Fruit fly (Drosophila melanogaster): Measurements from ENCODE around the gene ssp.

Gene ssp

DNA sequence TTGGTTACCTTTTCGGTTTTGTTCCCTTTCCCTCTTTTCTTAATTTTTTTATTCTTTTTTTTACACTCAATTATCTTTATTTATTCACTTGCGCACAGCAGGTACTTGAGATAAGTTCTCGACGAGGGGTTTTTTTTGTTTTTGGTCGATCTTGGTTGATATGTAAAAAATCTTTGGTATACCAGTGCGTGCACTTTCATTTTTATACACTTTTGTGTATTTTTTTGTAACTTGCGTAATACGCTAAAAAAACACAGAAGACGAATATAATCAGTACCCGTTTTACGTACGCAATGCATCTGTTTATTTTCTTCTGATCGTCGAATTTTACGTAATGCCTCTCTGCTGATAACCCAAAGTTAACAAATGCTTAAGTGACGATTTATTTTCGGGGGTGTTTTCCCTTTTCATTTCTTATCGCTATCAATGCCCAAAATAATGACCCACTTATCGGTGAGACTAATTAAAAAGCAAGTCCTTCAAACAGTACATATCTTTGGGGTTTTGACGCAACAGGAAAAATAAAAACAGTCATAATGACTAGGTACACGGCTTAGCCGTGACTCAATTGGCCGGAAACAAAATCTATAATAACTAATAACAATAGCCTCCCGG lies 38.6 kb upstream of the ssp start:
- TF ChIP-seq Sox102F (GFP tag; optimal IDR thresholded peaks at IDR 0.05) = peak; percentile 25
- TF ChIP-seq svp (GFP tag) = peak; percentile 22
- no peak for TF ChIP-seq Lpt (GFP tag; optimal IDR thresholded peaks at IDR 0.05)
- TF ChIP-seq vri (GFP tag; optimal IDR thresholded peaks at IDR 0.05) = peak; percentile 95
- no peak for TF ChIP-seq achi (GFP tag; optimal IDR thresholded peaks at IDR 0.05)
- peak; percentile 70 for TF ChIP-seq Blimp-1 (GFP tag; optimal IDR thresholded peaks at IDR 0.05)
- peak; percentile 38 for TF ChIP-seq Eip78C (GFP tag)

DNA sequence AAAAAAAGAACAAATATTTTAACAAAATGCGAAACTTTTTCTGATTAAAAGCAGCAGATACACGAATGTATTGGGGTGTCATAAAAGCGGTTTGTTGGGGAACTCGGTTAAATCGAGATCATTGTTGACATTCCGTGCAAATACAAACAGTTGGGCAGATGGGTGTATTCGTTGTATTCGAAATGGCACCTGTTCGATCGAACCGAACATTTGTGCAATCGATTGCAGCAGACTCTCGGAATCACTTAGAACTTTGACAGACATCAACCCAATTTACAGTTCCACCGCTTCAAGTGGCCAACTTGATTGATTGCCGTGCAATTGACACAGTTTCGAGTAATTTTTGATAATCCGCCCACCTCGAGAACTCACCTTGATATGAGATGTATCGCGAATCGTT lies 37.6 kb upstream of the ssp start:
- TF ChIP-seq CG11294 (GFP tag; IDR thresholded peaks at IDR 0.05) (no peak), Lpt (GFP tag; optimal IDR thresholded peaks at IDR 0.05) (no peak), esn (GFP tag; optimal IDR thresholded peaks at IDR 0.05) (peak; percentile 13), fkh (GFP tag; optimal IDR thresholded peaks at IDR 0.05) (no peak), spab (GFP tag; optimal IDR thresholded peaks at IDR 0.05) (no peak), eg (GFP tag; IDR thresholded peaks at IDR 0.05) (no peak), Eip78C (GFP tag) (peak; percentile 31), CG10631 (GFP tag; optimal IDR thresholded peaks at IDR 0.05) (no peak), CG3919 (GFP tag; optimal IDR thresholded peaks at IDR 0.05) (no peak), Sox15 (GFP tag; optimal IDR thresholded peaks at IDR 0.05) (no peak), CG6854 (GFP tag; optimal IDR thresholded peaks at IDR 0.05) (no peak), pdm3 (GFP tag; optimal IDR thresholded peaks at IDR 0.05) (no peak), dac (GFP tag; optimal IDR thresholded peaks at IDR 0.05) (no peak), Sox14 (GFP tag; optimal IDR thresholded peaks at IDR 0.05) (no peak), CG6808 (GFP tag; optimal IDR thresholded peaks at IDR 0.05) (no peak), svp (GFP tag) (peak; percentile 41)

DNA sequence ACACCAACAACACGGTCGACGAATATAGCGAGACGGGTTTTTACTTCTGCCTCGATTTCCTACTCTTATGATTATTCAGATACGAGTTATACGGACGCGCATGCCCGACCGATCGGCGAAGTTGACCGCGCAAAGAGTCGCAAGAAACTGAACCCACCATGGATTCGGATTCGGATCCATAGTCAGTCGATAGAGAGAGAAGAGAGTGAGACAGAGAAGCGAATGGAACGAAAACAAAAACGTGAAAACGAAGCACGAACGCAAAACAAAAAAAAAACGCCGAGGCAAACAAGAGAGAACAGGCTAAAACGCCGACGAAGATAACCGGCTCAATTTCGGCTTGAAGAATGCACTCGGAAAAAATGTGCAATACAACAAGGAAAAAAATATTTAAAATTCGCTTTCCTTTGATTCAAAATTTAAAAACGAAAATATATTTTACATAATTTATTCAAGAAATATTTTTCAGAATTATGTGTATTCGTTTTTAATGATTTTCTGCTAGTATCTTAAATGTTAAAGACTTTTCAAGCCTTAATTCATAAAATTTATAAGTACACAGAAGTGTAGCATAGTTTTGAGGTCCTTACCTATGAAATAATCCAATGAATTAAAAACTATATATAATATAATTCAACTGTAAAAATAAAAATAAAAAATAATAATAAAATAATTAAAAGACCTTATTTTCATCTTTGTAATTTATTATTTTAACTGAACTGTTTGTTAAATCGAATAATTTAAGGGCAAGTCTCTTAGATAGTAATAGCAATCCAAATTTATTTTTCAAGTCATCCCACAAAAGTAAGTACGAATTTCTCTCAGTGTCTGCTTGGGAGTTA lies 36.2 kb upstream of the ssp start, which contains the start of gene Sema5c:
TSS of gene Sema5c (minus strand) at position 152 of the 842 bp plus-strand sequence.
- TF ChIP-seq CG8319 (GFP tag; optimal IDR thresholded peaks at IDR 0.05) (peak; percentile 13), Sox14 (GFP tag; optimal IDR thresholded peaks at IDR 0.05) (no peak), fkh (GFP tag; optimal IDR thresholded peaks at IDR 0.05) (peak; percentile 53), Hr38 (GFP tag; optimal IDR thresholded peaks at IDR 0.05) (no peak), fd59A (GFP tag; optimal IDR thresholded peaks at IDR 0.05) (peak; percentile 28), topi (GFP tag; optimal IDR thresholded peaks at IDR 0.05) (peak; percentile 42), vri (GFP tag; optimal IDR thresholded peaks at IDR 0.05) (peak; percentile 74), CG4318 (GFP tag; optimal IDR thresholded peaks at IDR 0.05) (peak; percentile 77), CG11902 (GFP tag; optimal IDR thresholded peaks at IDR 0.05) (peak; percentile 46), CG10669 (GFP tag; optimal IDR thresholded peaks at IDR 0.05) (peak; percentile 45), Ets96B (tag; optimal IDR thresholded peaks at IDR 0.05) (peak; percentile 46), Smox (GFP tag; optimal IDR thresholded peaks at IDR 0.05) (peak; percentile 24), net (GFP tag; optimal IDR thresholded peaks at IDR 0.05) (peak; percentile 67), CG6808 (GFP tag; optimal IDR thresholded peaks at IDR 0.05) (peak; percentile 37), lz (GFP tag; optimal IDR thresholded peaks at IDR 0.05) (peak; percentile 44), CG1621 (tag; optimal IDR thresholded peaks at IDR 0.05) (peak; percentile 53), CG15336 (GFP tag; IDR thresholded peaks at IDR 0.05) (peak; percentile 52; the same call in 1 of the 2 replicates), Eip75B (GFP tag; optimal IDR thresholded peaks at IDR 0.05) (peak; percentile 25), ss (GFP tag; optimal IDR thresholded peaks at IDR 0.05) (peak; percentile 58 to 59), fd85E (GFP tag; optimal IDR thresholded peaks at IDR 0.05) (no peak), Ets21C (GFP tag; optimal IDR thresholded peaks at IDR 0.05) (peak; percentile 13), CG8119 (GFP tag; IDR thresholded peaks at IDR 0.05) (peak; percentile 63), OdsH (GFP tag; optimal IDR thresholded peaks at IDR 0.05) (peak; percentile 53), Met (GFP tag; optimal IDR thresholded peaks at IDR 0.05) (peak; percentile 54), Hr4 (GFP tag; optimal IDR thresholded peaks at IDR 0.05) (peak; percentile 48), CG6854 (GFP tag; optimal IDR thresholded peaks at IDR 0.05) (peak; percentile 53), CG9139 (GFP tag; optimal IDR thresholded peaks at IDR 0.05) (peak; percentile 64), salr (GFP tag; optimal IDR thresholded peaks at IDR 0.05) (peak; percentile 48 to 91), Sox102F (GFP tag; optimal IDR thresholded peaks at IDR 0.05) (peak; percentile 45), esn (GFP tag; optimal IDR thresholded peaks at IDR 0.05) (peak; percentile 78), spab (GFP tag; optimal IDR thresholded peaks at IDR 0.05) (peak; percentile 56), acj6 (GFP tag; optimal IDR thresholded peaks at IDR 0.05) (peak; percentile 70), Lpt (GFP tag; optimal IDR thresholded peaks at IDR 0.05) (peak; percentile 67), achi (GFP tag; optimal IDR thresholded peaks at IDR 0.05) (peak; percentile 62)
